Worm (Caenorhabditis elegans) whole organism, late embryonic: ENCODE measurements around the gene acs-17.

Experiments used
- ets-4 ChIP-seq: sonication (generic microtip); optimal IDR thresholded peaks from 2 replicates; lab custom pipeline; 2016; ENCODE audit warnings: missing genetic modification characterization, missing compliant biosample characterization
- fkh-10 ChIP-seq: fragments of 150-350 bp; optimal IDR thresholded peaks from 2 replicates; lab custom pipeline; 2014; ENCODE audit warnings: missing biosample characterization, missing genetic modification reagents, missing genetic modification characterization
- gmeb-2 ChIP-seq: sonication (generic microtip); optimal IDR thresholded peaks from 2 replicates; lab custom pipeline; 2016; ENCODE audit warnings: missing genetic modification characterization, inconsistent platforms, missing compliant biosample characterization
- nfya-1 ChIP-seq: sonication (generic microtip); optimal IDR thresholded peaks from 2 replicates; lab custom pipeline; 2017; ENCODE audit warnings: missing genetic modification characterization, mild to moderate bottlenecking, missing compliant biosample characterization, antibody characterized with exemption, moderate library complexity
- odd-2 ChIP-seq: sonication (generic microtip); optimal IDR thresholded peaks from 2 replicates; lab custom pipeline; 2017; ENCODE audit warnings: antibody characterized with exemption, mild to moderate bottlenecking, missing genetic modification characterization, missing compliant biosample characterization
- pha-4 ChIP-seq: fragments of 150-350 bp; optimal IDR thresholded peaks from 2 replicates; lab custom pipeline; 2018; ENCODE audit warnings: missing biosample characterization, missing genetic modification reagents, missing genetic modification characterization
- pros-1 ChIP-seq: fragments of 150-350 bp; optimal IDR thresholded peaks from 2 replicates; lab custom pipeline; 2014; ENCODE audit warnings: missing biosample characterization, missing genetic modification reagents, missing genetic modification characterization
- sdc-2 ChIP-seq: sonication (generic microtip); optimal IDR thresholded peaks from 2 replicates; lab custom pipeline; 2016; ENCODE audit warnings: missing genotype, missing genetic modification characterization, missing compliant biosample characterization
- sox-4 ChIP-seq: sonication (generic microtip); optimal IDR thresholded peaks from 2 replicates; lab custom pipeline; 2017; ENCODE audit warnings: mild to moderate bottlenecking, missing genetic modification characterization, inconsistent platforms, missing compliant biosample characterization
- syd-9 ChIP-seq: sonication (generic microtip); optimal IDR thresholded peaks from 2 replicates; lab custom pipeline; 2016; ENCODE audit warnings: mild to moderate bottlenecking, missing genetic modification characterization, moderate library complexity, missing compliant biosample characterization
- unc-42 ChIP-seq: sonication (generic microtip); optimal IDR thresholded peaks from 2 replicates; lab custom pipeline; 2016; ENCODE audit warnings: missing genotype, missing genetic modification characterization, missing compliant biosample characterization
- unc-86 ChIP-seq: sonication (generic microtip); optimal IDR thresholded peaks from 2 replicates; lab custom pipeline; 2016; ENCODE audit warnings: missing genetic modification characterization, missing compliant biosample characterization

- TF ChIP-seq syd-9 (no peak), unc-42 (tag; lab: Kevin White, UChicago) (no peak), nfya-1 (no peak), sdc-2 (no peak), pros-1 (tag; lab: Kevin White, UChicago) (no peak), fkh-10 (GFP tag; lab: Kevin White, UChicago) (no peak), ets-4 (no peak), sox-4 (tag; lab: Kevin White, UChicago) (no peak), unc-86 (no peak), pha-4 (no peak), gmeb-2 (no peak), odd-2 (tag; lab: Kevin White, UChicago) (no peak)
Measured at ce11 chrX:5960872-5961271, 16.6 kb upstream of the acs-17 start.
